Fruit fly (Drosophila melanogaster) whole organism, prepupa: ENCODE measurements around the gene nenya.
A peak's percentile ranks its signal among the peaks of the same experiment; 100 is the strongest.

Source experiments
- CG10669 ChIP-seq: fragments of 200-800 bp; sonication (Bioruptor generic); optimal IDR thresholded peaks from 3 replicates; lab custom pipeline; 2018; ENCODE audit warnings: missing biosample characterization, mild to moderate bottlenecking, missing genetic modification characterization, moderate library complexity
- CG11294 ChIP-seq: fragments of 200-800 bp; sonication (Bioruptor generic); IDR thresholded peaks from 2 replicates; pipeline ENCODE4 v1.3.6; 2022; ENCODE audit warnings: missing biosample characterization, missing genetic modification characterization
- CG11762 ChIP-seq: fragments of 200-800 bp; sonication (Bioruptor generic); optimal IDR thresholded peaks from 3 replicates; lab custom pipeline; 2016; ENCODE audit warnings: missing biosample characterization, missing genetic modification characterization; ENCODE audit not compliant: insufficient read depth
- CG11902 ChIP-seq: fragments of 200-800 bp; sonication (Bioruptor generic); optimal IDR thresholded peaks from 3 replicates; lab custom pipeline; 2016; ENCODE audit warnings: missing biosample characterization, missing genetic modification characterization
- CG1621 ChIP-seq: fragments of 200-800 bp; sonication (Bioruptor generic); optimal IDR thresholded peaks from 3 replicates; lab custom pipeline; 2018; ENCODE audit warnings: missing biosample characterization, mild to moderate bottlenecking, missing genetic modification characterization
- CG16779 ChIP-seq: fragments of 200-800 bp; sonication (Bioruptor generic); optimal IDR thresholded peaks from 3 replicates; lab custom pipeline; 2017; ENCODE audit warnings: missing biosample characterization, mild to moderate bottlenecking, missing genetic modification characterization
- CG3032 ChIP-seq: fragments of 200-800 bp; optimal IDR thresholded peaks from 2 replicates; lab custom pipeline; 2019; ENCODE audit warnings: missing biosample characterization, mild to moderate bottlenecking, missing genetic modification characterization, moderate library complexity
- CG31627 ChIP-seq: fragments of 200-800 bp; sonication (Bioruptor generic); optimal IDR thresholded peaks from 3 replicates; lab custom pipeline; 2016; ENCODE audit warnings: missing biosample characterization, missing genetic modification characterization
- CG32006 ChIP-seq: fragments of 200-800 bp; sonication (Bioruptor generic); optimal IDR thresholded peaks from 3 replicates; lab custom pipeline; 2017; ENCODE audit warnings: missing biosample characterization, mild to moderate bottlenecking, missing genetic modification characterization
- CG4318 ChIP-seq: fragments of 200-800 bp; sonication (Bioruptor generic); optimal IDR thresholded peaks from 3 replicates; lab custom pipeline; 2017; ENCODE audit warnings: missing biosample characterization, mild to moderate bottlenecking, missing genetic modification characterization
- CG6163 ChIP-seq: fragments of 200-800 bp; sonication (Bioruptor generic); IDR thresholded peaks from 3 replicates; pipeline ENCODE4 v1.3.6; 2022; ENCODE audit warnings: missing biosample characterization, missing genetic modification characterization
- CG6792 ChIP-seq: fragments of 200-800 bp; sonication (Bioruptor generic); optimal IDR thresholded peaks from 3 replicates; lab custom pipeline; 2016; ENCODE audit warnings: missing biosample characterization, missing genetic modification characterization
- CG6808 ChIP-seq: fragments of 200-800 bp; sonication (Bioruptor generic); optimal IDR thresholded peaks from 3 replicates; lab custom pipeline; 2017; ENCODE audit warnings: missing biosample characterization, missing genetic modification characterization, mild to moderate bottlenecking, moderate library complexity, missing genetic modification reagents
- CG6854 ChIP-seq: fragments of 200-800 bp; sonication (Bioruptor generic); optimal IDR thresholded peaks from 2 replicates; lab custom pipeline; 2017; ENCODE audit warnings: missing biosample characterization, mild to moderate bottlenecking, missing genetic modification characterization
- CG7368 ChIP-seq: fragments of 200-800 bp; sonication (Bioruptor generic); optimal IDR thresholded peaks from 3 replicates; lab custom pipeline; 2016; ENCODE audit warnings: missing biosample characterization, missing genetic modification characterization
- CG8119 ChIP-seq: fragments of 200-800 bp; sonication (Bioruptor generic); IDR thresholded peaks from 3 replicates; pipeline ENCODE4 v1.3.6; 2022; ENCODE audit warnings: missing biosample characterization, missing genetic modification characterization
- CG8319 ChIP-seq: fragments of 200-800 bp; sonication (Bioruptor generic); optimal IDR thresholded peaks from 3 replicates; lab custom pipeline; 2016; ENCODE audit warnings: missing biosample characterization, missing genetic modification characterization
- CG8632 ChIP-seq: fragments of 200-800 bp; sonication (Bioruptor generic); optimal IDR thresholded peaks from 3 replicates; lab custom pipeline; 2016; ENCODE audit warnings: missing biosample characterization, missing genetic modification characterization
- CG9139 ChIP-seq: fragments of 200-800 bp; sonication (Bioruptor generic); optimal IDR thresholded peaks from 3 replicates; lab custom pipeline; 2017; ENCODE audit warnings: missing biosample characterization, mild to moderate bottlenecking, missing genetic modification characterization
- Eip93F ChIP-seq: fragments of 200-800 bp; sonication (Bioruptor generic); optimal IDR thresholded peaks from 2 replicates; lab custom pipeline; 2016; ENCODE audit warnings: missing biosample characterization, mild to moderate bottlenecking, missing genetic modification characterization
- Ets96B ChIP-seq: fragments of 200-800 bp; optimal IDR thresholded peaks from 2 replicates; lab custom pipeline; 2019; ENCODE audit warnings: missing biosample characterization, mild to moderate bottlenecking, missing genetic modification characterization, moderate library complexity
- Gug ChIP-seq: fragments of 200-800 bp; sonication (Bioruptor generic); IDR thresholded peaks from 2 replicates; pipeline ENCODE4 v1.3.6; 2022; ENCODE audit warnings: missing biosample characterization, missing genetic modification characterization
- Hr39 ChIP-seq: fragments of 200-800 bp; sonication (Bioruptor generic); optimal IDR thresholded peaks from 2 replicates; lab custom pipeline; 2016; ENCODE audit warnings: missing biosample characterization, missing genetic modification characterization
- Lpt ChIP-seq: fragments of 200-800 bp; sonication (Bioruptor generic); optimal IDR thresholded peaks from 3 replicates; lab custom pipeline; 2016; ENCODE audit warnings: missing biosample characterization, missing genetic modification characterization
- Met ChIP-seq: fragments of 200-800 bp; sonication (Bioruptor generic); optimal IDR thresholded peaks from 3 replicates; lab custom pipeline; 2016; ENCODE audit warnings: missing biosample characterization, missing genetic modification characterization
- OdsH ChIP-seq: fragments of 200-800 bp; sonication (Bioruptor generic); optimal IDR thresholded peaks from 3 replicates; lab custom pipeline; 2016; ENCODE audit warnings: missing biosample characterization, missing genetic modification characterization
- Smox ChIP-seq: fragments of 200-800 bp; sonication (Bioruptor generic); optimal IDR thresholded peaks from 3 replicates; lab custom pipeline; 2016; ENCODE audit warnings: missing biosample characterization, missing genetic modification characterization
- Sox102F ChIP-seq: fragments of 200-800 bp; sonication (Bioruptor generic); optimal IDR thresholded peaks from 2 replicates; lab custom pipeline; 2016; ENCODE audit warnings: missing biosample characterization, mild to moderate bottlenecking, missing genetic modification characterization
- Sox14 ChIP-seq: fragments of 200-800 bp; sonication (Bioruptor generic); optimal IDR thresholded peaks from 3 replicates; lab custom pipeline; 2016; ENCODE audit warnings: missing biosample characterization, missing genetic modification characterization
- Sox15 ChIP-seq: fragments of 200-800 bp; sonication (Bioruptor generic); optimal IDR thresholded peaks from 3 replicates; lab custom pipeline; 2016; ENCODE audit warnings: missing biosample characterization, missing genetic modification characterization
- achi ChIP-seq: fragments of 200-800 bp; sonication (Bioruptor generic); optimal IDR thresholded peaks from 3 replicates; lab custom pipeline; 2016; ENCODE audit warnings: missing biosample characterization, missing genetic modification characterization
- acj6 ChIP-seq: fragments of 200-800 bp; sonication (Bioruptor generic); optimal IDR thresholded peaks from 3 replicates; lab custom pipeline; 2016; ENCODE audit warnings: missing biosample characterization, missing genetic modification characterization
- dac ChIP-seq: fragments of 200-800 bp; sonication (Bioruptor generic); optimal IDR thresholded peaks from 2 replicates; lab custom pipeline; 2017; ENCODE audit warnings: missing biosample characterization, mild to moderate bottlenecking, missing genetic modification characterization
- dsx ChIP-seq: fragments of 200-800 bp; optimal IDR thresholded peaks from 3 replicates; lab custom pipeline; 2019; ENCODE audit warnings: missing biosample characterization, mild to moderate bottlenecking, missing genetic modification characterization, moderate library complexity; ENCODE audit not compliant: poor library complexity, severe bottlenecking
- eg ChIP-seq: fragments of 200-800 bp; sonication (Bioruptor generic); IDR thresholded peaks from 3 replicates; pipeline ENCODE4 v1.3.6; 2022; ENCODE audit warnings: missing biosample characterization, missing genetic modification characterization
- esn ChIP-seq: fragments of 200-800 bp; sonication (Bioruptor generic); optimal IDR thresholded peaks from 2 replicates; lab custom pipeline; 2016; ENCODE audit warnings: missing biosample characterization, mild to moderate bottlenecking, missing genetic modification characterization, moderate library complexity
- fd59A ChIP-seq: fragments of 200-800 bp; sonication (Bioruptor generic); optimal IDR thresholded peaks from 2 replicates; lab custom pipeline; 2017; ENCODE audit warnings: missing biosample characterization, mild to moderate bottlenecking, missing genetic modification characterization, missing genetic modification reagents
- fkh ChIP-seq: fragments of 200-800 bp; sonication (Bioruptor generic); optimal IDR thresholded peaks from 3 replicates; lab custom pipeline; 2017; ENCODE audit warnings: missing biosample characterization, mild to moderate bottlenecking, missing genetic modification characterization, moderate library complexity
- lz ChIP-seq: fragments of 200-800 bp; sonication (Bioruptor generic); optimal IDR thresholded peaks from 3 replicates; lab custom pipeline; 2016; ENCODE audit warnings: missing biosample characterization, missing genetic modification characterization
- pdm3 ChIP-seq: fragments of 200-800 bp; sonication (Bioruptor generic); optimal IDR thresholded peaks from 3 replicates; lab custom pipeline; 2016; ENCODE audit warnings: missing biosample characterization, missing genetic modification characterization
- salr ChIP-seq, 2 experiments: fragments of 200-800 bp; sonication (Bioruptor generic); optimal IDR thresholded peaks; 3 replicates each; lab custom pipeline; 2016 to 2018; ENCODE audit warnings: missing biosample characterization in 2 of 2, missing genetic modification characterization in 2 of 2, mild to moderate bottlenecking in 1 of 2
- spab ChIP-seq: fragments of 200-800 bp; sonication (Bioruptor generic); optimal IDR thresholded peaks from 2 replicates; lab custom pipeline; 2017; ENCODE audit warnings: missing biosample characterization, mild to moderate bottlenecking, missing genetic modification characterization, missing genetic modification reagents
- svp ChIP-seq: fragments of 200-800 bp; sonication (Bioruptor generic); peaks from one replicate; lab custom pipeline; 2016; ENCODE audit warnings: missing biosample characterization, missing genetic modification characterization
- topi ChIP-seq: fragments of 200-800 bp; sonication (Bioruptor generic); optimal IDR thresholded peaks from 3 replicates; lab custom pipeline; 2016; ENCODE audit warnings: missing biosample characterization, missing genetic modification characterization
- vri ChIP-seq: fragments of 200-800 bp; sonication (Bioruptor generic); optimal IDR thresholded peaks from 3 replicates; lab custom pipeline; 2016; ENCODE audit warnings: missing biosample characterization, mild to moderate bottlenecking, missing genetic modification characterization

Gene nenya

dm6 chr3R:27919385-27919789, 8.6 kb downstream of the nenya start, which contains the start of gene Boh1 (continued):
- TF ChIP-seq CG7368 (GFP tag; lab: Kevin White, UChicago) (no peak), Ets96B (no peak), CG16779 (tag; lab: Kevin White, UChicago) (no peak), achi (GFP tag; lab: Kevin White, UChicago) (peak; percentile 79), CG11294 (GFP tag; lab: Robert Waterston, UW) (no peak), CG3032 (peak; percentile 45), Smox (GFP tag; lab: Kevin White, UChicago) (peak; percentile 33), Gug (GFP tag; lab: Robert Waterston, UW) (no peak), CG6792 (GFP tag; lab: Kevin White, UChicago) (peak; percentile 11), Sox15 (GFP tag; lab: Kevin White, UChicago) (no peak), CG8632 (GFP tag; lab: Kevin White, UChicago) (no peak), fd59A (no peak), spab (GFP tag; lab: Kevin White, UChicago) (no peak), CG11762 (GFP tag; lab: Kevin White, UChicago) (no peak), CG32006 (GFP tag; lab: Kevin White, UChicago) (no peak), CG11902 (no peak), CG6163 (GFP tag; lab: Robert Waterston, UW) (no peak), CG10669 (GFP tag; lab: Kevin White, UChicago) (no peak), CG31627 (GFP tag; lab: Kevin White, UChicago) (no peak), fkh (GFP tag; lab: Kevin White, UChicago) (peak; percentile 38), OdsH (peak; percentile 29), esn (GFP tag; lab: Kevin White, UChicago) (peak; percentile 44), CG6854 (GFP tag; lab: Kevin White, UChicago) (no peak), CG6808 (no peak), Hr39 (GFP tag; lab: Kevin White, UChicago) (no peak)

dm6 chr3R:27916355-27917019, 11.5 kb downstream of the nenya start, which contains the start of the genes CG5003 and mRpS22:
TSS of gene CG5003 (minus strand) at chr3R:27916516.
TSS of gene mRpS22 (plus strand) at chr3R:27916908.
- no peak for TF ChIP-seq CG8632 (GFP tag; lab: Kevin White, UChicago)
- TF ChIP-seq lz (GFP tag; lab: Kevin White, UChicago), result peak; percentile 59
- TF ChIP-seq pdm3, result peak; percentile 56
- TF ChIP-seq CG6163 (GFP tag; lab: Robert Waterston, UW), result 0 out of 3 replicates have a peak, but pooled peaks have one; percentile 37
- no peak for TF ChIP-seq CG9139 (GFP tag; lab: Kevin White, UChicago)
- TF ChIP-seq svp (GFP tag; lab: Kevin White, UChicago), result peak; percentile 64
- TF ChIP-seq CG7368 (GFP tag; lab: Kevin White, UChicago), result peak; percentile 33
- peak; percentile 12 for TF ChIP-seq Ets96B
- TF ChIP-seq CG11294 (GFP tag; lab: Robert Waterston, UW), result no peak; the same call in 1 of the 2 replicates
- no peak for TF ChIP-seq CG1621
- TF ChIP-seq OdsH, result peak; percentile 68
- TF ChIP-seq CG16779 (tag; lab: Kevin White, UChicago), result no peak
- peak; percentile 45 for TF ChIP-seq Sox15 (GFP tag; lab: Kevin White, UChicago)
- TF ChIP-seq CG8119 (GFP tag; lab: Robert Waterston, UW), result no peak
- peak; percentile 56 for TF ChIP-seq CG11762 (GFP tag; lab: Kevin White, UChicago)
- peak; percentile 56 for TF ChIP-seq Smox (GFP tag; lab: Kevin White, UChicago)
- peak; percentile 46 for TF ChIP-seq Sox102F (GFP tag; lab: Kevin White, UChicago)
- peak; percentile 49 for TF ChIP-seq Sox14
- peak; percentile 6 for TF ChIP-seq Eip93F (GFP tag; lab: Kevin White, UChicago)
- TF ChIP-seq CG4318 (GFP tag; lab: Kevin White, UChicago), result no peak
- peak; percentile 54 for TF ChIP-seq Hr39 (GFP tag; lab: Kevin White, UChicago)
- peak; percentile 58 for TF ChIP-seq acj6 (GFP tag; lab: Kevin White, UChicago)
- TF ChIP-seq spab (GFP tag; lab: Kevin White, UChicago), result no peak
- peak in 1 of 2 experiments; percentile 59 for TF ChIP-seq salr (GFP tag; optimal IDR thresholded peaks at IDR 0.05; lab: Kevin White, UChicago)
- peak; percentile 12 for TF ChIP-seq CG8319
- TF ChIP-seq esn (GFP tag; lab: Kevin White, UChicago), result peak; percentile 74
- peak; percentile 52 for TF ChIP-seq CG11902
- 0 out of 3 replicates have a peak, but pooled peaks have one; percentile 50 for TF ChIP-seq eg (GFP tag; lab: Robert Waterston, UW)
- no peak for TF ChIP-seq vri (GFP tag; lab: Kevin White, UChicago)
- peak; percentile 65 for TF ChIP-seq CG31627 (GFP tag; lab: Kevin White, UChicago)
- TF ChIP-seq fkh (GFP tag; lab: Kevin White, UChicago), result peak; percentile 51
- peak; percentile 66 for TF ChIP-seq CG32006 (GFP tag; lab: Kevin White, UChicago)
- peak; percentile 11 for TF ChIP-seq Lpt (GFP tag; lab: Kevin White, UChicago)
- TF ChIP-seq dac, result no peak
- no peak for TF ChIP-seq dsx (GFP tag; lab: Kevin White, UChicago)
- TF ChIP-seq Met (GFP tag; lab: Kevin White, UChicago), result peak; percentile 60
- TF ChIP-seq CG3032, result peak; percentile 61
- peak; percentile 59 for TF ChIP-seq topi (GFP tag; lab: Kevin White, UChicago)
